Fruit fly (Drosophila melanogaster) S2 (cell line): ENCODE measurements around the gene Qtzl.

ENCODE experiments used
- CG8478 ChIP-seq: fragments of >200 bp; optimal IDR thresholded peaks from 2 replicates; lab custom pipeline; 2018
- CTCF ChIP-seq, 2 experiments: fragments of >200 bp; optimal IDR thresholded peaks; 2 replicates each; lab custom pipeline; 2018

dm6 chr2L:12011682-12012655 is 16.4 kb downstream of the Qtzl start:
- no peak for TF ChIP-seq CG8478 (lab: Kevin White, UChicago)
- TF ChIP-seq CTCF (optimal IDR thresholded peaks at IDR 0.05; lab: Kevin White, UChicago): peak in 1 of 2 experiments; percentile 46
